Fruit fly (Drosophila melanogaster) whole organism, embryonic: ENCODE data around the gene CG5793.

Experiments
- Atf-2 ChIP-seq: fragments of 200-800 bp; sonication (Bioruptor generic); optimal IDR thresholded peaks from 2 replicates; lab custom pipeline; 2016; ENCODE audit warnings: missing biosample characterization, missing genetic modification characterization
- CG10321 ChIP-seq: fragments of 200-800 bp; sonication (Bioruptor generic); IDR thresholded peaks from 2 replicates; pipeline ENCODE4 v1.3.6; 2022; ENCODE audit warnings: missing biosample characterization, missing genetic modification characterization
- CG10462 ChIP-seq: fragments of 200-800 bp; sonication (Bioruptor generic); optimal IDR thresholded peaks from 2 replicates; lab custom pipeline; 2016; ENCODE audit warnings: missing biosample characterization, missing genetic modification characterization
- CG11504 ChIP-seq: fragments of 200-800 bp; sonication (Bioruptor generic); optimal IDR thresholded peaks from 3 replicates; lab custom pipeline; 2019; ENCODE audit warnings: missing biosample characterization, mild to moderate bottlenecking, missing genetic modification characterization, moderate library complexity
- CG11696 ChIP-seq: fragments of 200-800 bp; sonication (Bioruptor generic); IDR thresholded peaks from 2 replicates; pipeline ENCODE4 v1.3.6; 2022; ENCODE audit warnings: missing biosample characterization, missing genetic modification characterization
- CG12769 ChIP-seq: fragments of 200-800 bp; sonication (Bioruptor generic); optimal IDR thresholded peaks from 2 replicates; lab custom pipeline; 2019; ENCODE audit warnings: missing biosample characterization, mild to moderate bottlenecking, missing genetic modification characterization, moderate library complexity
- CG12942 ChIP-seq: fragments of 200-800 bp; sonication (Bioruptor generic); optimal IDR thresholded peaks from 3 replicates; lab custom pipeline; 2016; ENCODE audit warnings: missing biosample characterization, missing genetic modification characterization
- CG15073 ChIP-seq: fragments of 200-800 bp; sonication (Bioruptor generic); optimal IDR thresholded peaks from 2 replicates; lab custom pipeline; 2016; ENCODE audit warnings: missing biosample characterization, missing genetic modification characterization
- CG1603 ChIP-seq: fragments of 200-800 bp; sonication (Bioruptor generic); optimal IDR thresholded peaks from 2 replicates; lab custom pipeline; 2019; ENCODE audit warnings: missing biosample characterization, mild to moderate bottlenecking, missing genetic modification characterization, moderate library complexity
- CG16815 ChIP-seq: fragments of 200-800 bp; sonication (Bioruptor generic); optimal IDR thresholded peaks from 3 replicates; lab custom pipeline; 2017; ENCODE audit warnings: missing biosample characterization, mild to moderate bottlenecking, missing genetic modification characterization
- CG17328 ChIP-seq: fragments of 200-800 bp; sonication (Bioruptor generic); IDR thresholded peaks from 2 replicates; pipeline ENCODE4 v1.3.6; 2022; ENCODE audit warnings: missing biosample characterization, missing genetic modification characterization
- CG17385 ChIP-seq: fragments of 200-800 bp; sonication (Bioruptor generic); optimal IDR thresholded peaks from 3 replicates; lab custom pipeline; 2018; ENCODE audit warnings: missing biosample characterization, mild to moderate bottlenecking, missing genetic modification characterization
- CG17568 ChIP-seq: fragments of 200-800 bp; sonication (Bioruptor generic); optimal IDR thresholded peaks from 2 replicates; lab custom pipeline; 2018; ENCODE audit warnings: missing biosample characterization, mild to moderate bottlenecking, missing genetic modification characterization, moderate library complexity
- CG17612 ChIP-seq: fragments of 200-800 bp; sonication (Bioruptor generic); IDR thresholded peaks from 2 replicates; pipeline ENCODE4 v1.3.6; 2022; ENCODE audit warnings: missing biosample characterization, missing genetic modification characterization
- CG17802 ChIP-seq: fragments of 200-800 bp; sonication (Bioruptor generic); optimal IDR thresholded peaks from 2 replicates; lab custom pipeline; 2018; ENCODE audit warnings: missing biosample characterization, mild to moderate bottlenecking, missing genetic modification characterization, moderate library complexity
- CG18011 ChIP-seq: fragments of 200-800 bp; sonication (Bioruptor generic); optimal IDR thresholded peaks from 2 replicates; lab custom pipeline; 2017; ENCODE audit warnings: missing biosample characterization, missing genetic modification characterization, mild to moderate bottlenecking, moderate library complexity, missing genotype
- CG1832 ChIP-seq: fragments of 200-800 bp; sonication (Bioruptor generic); optimal IDR thresholded peaks from 2 replicates; lab custom pipeline; 2017; ENCODE audit warnings: missing biosample characterization, mild to moderate bottlenecking, missing genetic modification characterization, inconsistent platforms
- CG2116 ChIP-seq: fragments of 200-800 bp; sonication (Bioruptor generic); optimal IDR thresholded peaks from 3 replicates; lab custom pipeline; 2018; ENCODE audit warnings: missing biosample characterization, mild to moderate bottlenecking, missing genetic modification characterization
- CG2875 ChIP-seq: fragments of 200-800 bp; sonication (Bioruptor generic); optimal IDR thresholded peaks from 2 replicates; lab custom pipeline; 2017; ENCODE audit warnings: missing biosample characterization, mild to moderate bottlenecking, missing genetic modification characterization, missing genetic modification reagents
- CG2889 ChIP-seq: fragments of 200-800 bp; sonication (Bioruptor generic); IDR thresholded peaks from 3 replicates; pipeline ENCODE4 v1.3.6; 2022; ENCODE audit warnings: missing biosample characterization, missing genetic modification characterization
- CG31365 ChIP-seq: fragments of 200-800 bp; sonication (Bioruptor generic); optimal IDR thresholded peaks from 2 replicates; lab custom pipeline; 2018; ENCODE audit warnings: missing biosample characterization, mild to moderate bottlenecking, missing genetic modification characterization
- CG31441 ChIP-seq: fragments of 200-800 bp; sonication (Bioruptor generic); IDR thresholded peaks from 2 replicates; pipeline ENCODE4 v1.3.6; 2022; ENCODE audit warnings: missing biosample characterization, missing genetic modification characterization
- CG4854 ChIP-seq: fragments of 200-800 bp; sonication (Bioruptor generic); optimal IDR thresholded peaks from 2 replicates; lab custom pipeline; 2016; ENCODE audit warnings: missing biosample characterization, missing genetic modification characterization, inconsistent platforms
- CG6765 ChIP-seq: fragments of 200-800 bp; sonication (Bioruptor generic); optimal IDR thresholded peaks from 3 replicates; lab custom pipeline; 2017; ENCODE audit warnings: missing biosample characterization, mild to moderate bottlenecking, missing genetic modification characterization
- CG8765 ChIP-seq: fragments of 200-800 bp; sonication (Bioruptor generic); IDR thresholded peaks from 2 replicates; pipeline ENCODE4 v1.3.6; 2022; ENCODE audit warnings: missing biosample characterization, missing genetic modification characterization
- CG8944 ChIP-seq: fragments of 200-800 bp; sonication (Bioruptor generic); optimal IDR thresholded peaks from 3 replicates; lab custom pipeline; 2016; ENCODE audit warnings: missing biosample characterization, missing genetic modification characterization
- Dll ChIP-seq: fragments of 200-800 bp; sonication (Bioruptor generic); IDR thresholded peaks from 4 replicates; pipeline ENCODE4 v1.3.6; 2022; ENCODE audit warnings: missing biosample characterization, missing genetic modification characterization; ENCODE audit not compliant: partially characterized antibody
- Elba2 ChIP-seq: fragments of 200-800 bp; sonication (Bioruptor generic); optimal IDR thresholded peaks from 3 replicates; lab custom pipeline; 2016; ENCODE audit warnings: missing biosample characterization, missing genetic modification characterization
- HLH3B ChIP-seq: fragments of 200-800 bp; sonication (Bioruptor generic); IDR thresholded peaks from 2 replicates; pipeline ENCODE4 v1.3.6; 2022; ENCODE audit warnings: missing biosample characterization, missing genetic modification characterization
- Lim3 ChIP-seq: fragments of 200-800 bp; sonication (Bioruptor generic); IDR thresholded peaks from 2 replicates; pipeline ENCODE4 v1.3.6; 2022; ENCODE audit warnings: missing biosample characterization, missing genetic modification characterization
- MESR4 ChIP-seq: fragments of 200-800 bp; sonication (Bioruptor generic); optimal IDR thresholded peaks from 2 replicates; lab custom pipeline; 2018; ENCODE audit warnings: missing biosample characterization, mild to moderate bottlenecking, missing genetic modification characterization, moderate library complexity
- Mrtf ChIP-seq: fragments of 200-800 bp; sonication (Bioruptor generic); IDR thresholded peaks from 3 replicates; pipeline ENCODE4 v1.3.6; 2022; ENCODE audit warnings: missing biosample characterization, missing genetic modification characterization
- NC2α ChIP-seq: fragments of 200-800 bp; sonication (Bioruptor generic); optimal IDR thresholded peaks from 2 replicates; lab custom pipeline; 2016; ENCODE audit warnings: missing biosample characterization, missing genetic modification characterization
- Optix ChIP-seq: fragments of 200-800 bp; sonication (Bioruptor generic); IDR thresholded peaks from 3 replicates; pipeline ENCODE4 v1.3.6; 2022; ENCODE audit warnings: missing biosample characterization, missing genetic modification characterization
- chn ChIP-seq: fragments of 200-800 bp; sonication (Bioruptor generic); optimal IDR thresholded peaks from 2 replicates; lab custom pipeline; 2016; ENCODE audit warnings: missing biosample characterization, missing genetic modification characterization
- dan ChIP-seq: fragments of 200-800 bp; sonication (Bioruptor generic); IDR thresholded peaks from 2 replicates; pipeline ENCODE4 v1.3.6; 2022; ENCODE audit warnings: missing biosample characterization, missing genetic modification characterization
- dpn ChIP-seq, 2 experiments: fragments of 200-800 bp; sonication (Bioruptor generic); optimal IDR thresholded peaks; 3 replicates each; lab custom pipeline; 2016; ENCODE audit warnings: missing biosample characterization in 2 of 2, missing genetic modification characterization in 2 of 2
- emc ChIP-seq: fragments of 200-800 bp; sonication (Bioruptor generic); optimal IDR thresholded peaks from 2 replicates; lab custom pipeline; 2016; ENCODE audit warnings: missing biosample characterization, missing genetic modification characterization
- eve ChIP-seq, 2 experiments: fragments of >200 bp; optimal IDR thresholded peaks; 2 replicates each; lab custom pipeline; 2017; ENCODE audit warnings: missing biosample characterization in 2 of 2, missing genetic modification characterization in 2 of 2
- fd3F ChIP-seq: fragments of 200-800 bp; sonication (Bioruptor generic); optimal IDR thresholded peaks from 2 replicates; lab custom pipeline; 2018; ENCODE audit warnings: missing biosample characterization, mild to moderate bottlenecking, missing genetic modification characterization, moderate library complexity
- gce ChIP-seq: fragments of 200-800 bp; sonication (Bioruptor generic); IDR thresholded peaks from 3 replicates; pipeline ENCODE4 v1.3.6; 2022; ENCODE audit warnings: missing biosample characterization, missing genetic modification characterization
- hkb ChIP-seq, 2 experiments: fragments of 200-800 bp in 1 of 2; fragments of >200 bp in 1 of 2; sonication (Bioruptor generic) in 1 of 2; IDR thresholded peaks in 1 of 2; optimal IDR thresholded peaks in 1 of 2; 2 replicates each; pipeline versions ENCODE4 v1.3.6 to Lab custom; 2017 to 2022; ENCODE audit warnings: missing biosample characterization in 1 of 2, missing genetic modification characterization in 1 of 2
- lmd ChIP-seq: fragments of 200-800 bp; sonication (Bioruptor generic); IDR thresholded peaks from 2 replicates; pipeline ENCODE4 v1.3.6; 2022; ENCODE audit warnings: missing biosample characterization, missing genetic modification characterization
- nau ChIP-seq: fragments of 200-800 bp; sonication (Bioruptor generic); optimal IDR thresholded peaks from 3 replicates; lab custom pipeline; 2017; ENCODE audit warnings: missing biosample characterization, mild to moderate bottlenecking, missing genetic modification characterization, missing genetic modification reagents
- pb ChIP-seq: fragments of 200-800 bp; sonication (Bioruptor generic); optimal IDR thresholded peaks from 3 replicates; lab custom pipeline; 2016; ENCODE audit warnings: missing biosample characterization, missing genetic modification characterization
- prd ChIP-seq, 3 experiments: fragments of >200 bp in 2 of 3; fragments of 200-800 bp in 1 of 3; sonication (Bioruptor generic) in 1 of 3; optimal IDR thresholded peaks in 2 of 3; IDR thresholded peaks in 1 of 3; 2 replicates in 2 of 3; 3 replicates in 1 of 3; pipeline versions ENCODE4 v1.3.6 to Lab custom; 2017 to 2022; ENCODE audit warnings: missing biosample characterization in 1 of 3, missing genetic modification characterization in 1 of 3
- slbo ChIP-seq: fragments of 200-800 bp; sonication (Bioruptor generic); IDR thresholded peaks from 2 replicates; pipeline ENCODE4 v1.3.6; 2022; ENCODE audit warnings: missing biosample characterization, missing genetic modification characterization
- slou ChIP-seq: fragments of 200-800 bp; sonication (Bioruptor generic); optimal IDR thresholded peaks from 3 replicates; lab custom pipeline; 2016; ENCODE audit warnings: missing biosample characterization, missing genetic modification characterization
- vfl ChIP-seq: fragments of 200-800 bp; sonication (Bioruptor generic); optimal IDR thresholded peaks from 2 replicates; lab custom pipeline; 2016; ENCODE audit warnings: missing biosample characterization, missing genetic modification characterization
- zf30C ChIP-seq: fragments of 200-800 bp; sonication (Bioruptor generic); optimal IDR thresholded peaks from 3 replicates; lab custom pipeline; 2018; ENCODE audit warnings: missing biosample characterization, mild to moderate bottlenecking, missing genetic modification characterization

Gene CG5793

DNA sequence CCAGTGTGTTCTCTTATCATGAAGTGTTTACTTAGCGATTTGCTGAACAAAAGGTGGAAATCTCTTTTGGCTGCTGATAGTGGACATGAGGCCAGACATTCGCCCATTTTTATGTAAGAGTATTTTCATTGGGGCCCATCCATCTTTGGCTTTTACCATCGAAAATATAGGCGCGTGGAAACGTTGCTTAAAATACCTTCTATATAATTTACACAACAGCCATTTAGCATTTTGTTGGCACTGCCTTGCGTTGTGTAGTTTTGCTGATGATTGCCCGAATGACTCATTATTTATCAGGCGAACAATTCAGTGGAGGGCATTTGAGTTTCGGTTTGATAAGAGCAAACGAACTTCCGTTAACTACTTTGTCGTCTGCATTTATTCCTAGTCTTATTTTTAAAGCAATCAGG lies 34.3 kb downstream of the CG5793 start (continued):
- TF ChIP-seq CG15073 (GFP tag; lab: Kevin White, UChicago) (no peak), CG11696 (no peak), CG31441 (no peak), eve (GFP tag; optimal IDR thresholded peaks at IDR 0.05; lab: Kevin White, UChicago) (peak in 1 of 2 experiments; percentile 33), CG16815 (no peak), chn (no peak), Elba2 (GFP tag; lab: Kevin White, UChicago) (no peak), CG12942 (GFP tag; lab: Kevin White, UChicago) (peak; percentile 5), dan (GFP tag; lab: Robert Waterston, UW) (no peak), CG8944 (peak; percentile 2), hkb (optimal IDR thresholded peaks at IDR 0.05; lab: Kevin White, UChicago) (no peak), hkb (GFP tag; IDR thresholded peaks at IDR 0.05; lab: Robert Waterston, UW) (peak; percentile 65), CG17328 (GFP tag; lab: Robert Waterston, UW) (peak; percentile 52), CG17385 (GFP tag; lab: Kevin White, UChicago) (peak; percentile 41), Mrtf (GFP tag; lab: Robert Waterston, UW) (0 out of 3 replicates have a peak, but pooled peaks have one; percentile 43), CG18011 (peak; percentile 52), CG6765 (GFP tag; lab: Kevin White, UChicago) (no peak), CG11504 (peak; percentile 38), nau (GFP tag; lab: Kevin White, UChicago) (no peak), CG1832 (GFP tag; lab: Kevin White, UChicago) (no peak), CG2116 (GFP tag; lab: Kevin White, UChicago) (no peak), gce (GFP tag; lab: Robert Waterston, UW) (peak; percentile 46; the same call in 1 of the 3 replicates), NC2α (no peak), pb (GFP tag; lab: Kevin White, UChicago) (no peak), CG10462 (GFP tag; lab: Kevin White, UChicago) (no peak), Atf-2 (GFP tag; lab: Kevin White, UChicago) (no peak), HLH3B (no peak), zf30C (GFP tag; lab: Kevin White, UChicago) (no peak), CG17612 (GFP tag; lab: Robert Waterston, UW) (no peak), CG10321 (GFP tag; lab: Robert Waterston, UW) (no peak), dpn (GFP tag; optimal IDR thresholded peaks at IDR 0.05; lab: Kevin White, UChicago) (peak in 1 of 2 experiments; percentile 42), CG2875 (GFP tag; lab: Kevin White, UChicago) (no peak), emc (GFP tag; lab: Kevin White, UChicago) (no peak), slbo (GFP tag; lab: Robert Waterston, UW) (peak; percentile 66), fd3F (peak; percentile 48), CG2889 (GFP tag; lab: Robert Waterston, UW) (no peak), CG17568 (peak; percentile 50), CG17802 (tag; lab: Kevin White, UChicago) (no peak), CG8765 (GFP tag; lab: Robert Waterston, UW) (no peak), Lim3 (GFP tag; lab: Robert Waterston, UW) (0 out of 2 replicates have a peak, but pooled peaks have one; percentile 42), prd (optimal IDR thresholded peaks at IDR 0.05; lab: Kevin White, UChicago) (no peak), prd (GFP tag; IDR thresholded peaks at IDR 0.05; lab: Robert Waterston, UW) (peak; percentile 53; the same call in 1 of the 3 replicates), slou (GFP tag; lab: Kevin White, UChicago) (no peak), CG31365 (no peak), CG1603 (no peak), lmd (GFP tag; lab: Robert Waterston, UW) (peak; percentile 27; the same call in 1 of the 2 replicates), MESR4 (no peak), Dll (GFP tag; lab: Robert Waterston, UW) (no peak), Optix (GFP tag; lab: Robert Waterston, UW) (0 out of 3 replicates have a peak, but pooled peaks have one; percentile 14), vfl (peak; percentile 0), CG4854 (GFP tag; lab: Kevin White, UChicago) (no peak), CG12769 (peak; percentile 90)
